Fruit fly (Drosophila melanogaster) whole organism, embryonic: Measurements from ENCODE around the gene HemK2.
A peak's percentile ranks its signal among the peaks of the same experiment; 100 is the strongest.

Experiments
- Atf-2 ChIP-seq: fragments of 200-800 bp; sonication (Bioruptor generic); optimal IDR thresholded peaks from 2 replicates; lab custom pipeline; 2016; ENCODE audit warnings: missing biosample characterization, missing genetic modification characterization
- CG10366 ChIP-seq: fragments of 200-800 bp; sonication (Bioruptor generic); IDR thresholded peaks from 2 replicates; pipeline ENCODE4 v1.3.6; 2022; ENCODE audit warnings: missing biosample characterization, missing genetic modification characterization
- CG10654 ChIP-seq: fragments of 200-800 bp; sonication (Bioruptor generic); optimal IDR thresholded peaks from 2 replicates; lab custom pipeline; 2016; ENCODE audit warnings: missing biosample characterization, missing genetic modification characterization
- CG1233 ChIP-seq: fragments of 200-800 bp; sonication (Bioruptor generic); optimal IDR thresholded peaks from 4 replicates; lab custom pipeline; 2018; ENCODE audit warnings: missing biosample characterization, mild to moderate bottlenecking, missing genetic modification characterization
- CG13775 ChIP-seq: fragments of 200-800 bp; sonication (Bioruptor generic); optimal IDR thresholded peaks from 3 replicates; lab custom pipeline; 2017; ENCODE audit warnings: missing biosample characterization, mild to moderate bottlenecking, missing genetic modification characterization
- CG14014 ChIP-seq: fragments of 200-800 bp; sonication (Bioruptor generic); IDR thresholded peaks from 2 replicates; pipeline ENCODE4 v1.3.6; 2022; ENCODE audit warnings: missing biosample characterization, missing genetic modification characterization
- CG14441 ChIP-seq: fragments of 200-800 bp; sonication (Bioruptor generic); IDR thresholded peaks from 2 replicates; pipeline ENCODE4 v1.3.6; 2022; ENCODE audit warnings: missing biosample characterization, missing genetic modification characterization
- CG14965 ChIP-seq: fragments of 200-800 bp; sonication (Bioruptor generic); optimal IDR thresholded peaks from 2 replicates; lab custom pipeline; 2016; ENCODE audit warnings: missing biosample characterization, missing genetic modification characterization, borderline replicate concordance
- CG15479 ChIP-seq: fragments of 200-800 bp; sonication (Bioruptor generic); optimal IDR thresholded peaks from 3 replicates; lab custom pipeline; 2019; ENCODE audit warnings: missing biosample characterization, mild to moderate bottlenecking, missing genetic modification characterization, moderate library complexity
- CG16813 ChIP-seq: fragments of 200-800 bp; sonication (Bioruptor generic); IDR thresholded peaks from 3 replicates; pipeline ENCODE4 v1.3.6; 2022; ENCODE audit warnings: missing biosample characterization, missing genetic modification characterization; ENCODE audit not compliant: partially characterized antibody
- CG18262 ChIP-seq: fragments of 200-800 bp; optimal IDR thresholded peaks from 3 replicates; lab custom pipeline; 2019; ENCODE audit warnings: missing biosample characterization, mild to moderate bottlenecking, missing genetic modification characterization, moderate library complexity
- CG3995 ChIP-seq: fragments of 200-800 bp; sonication (Bioruptor generic); optimal IDR thresholded peaks from 3 replicates; lab custom pipeline; 2016; ENCODE audit warnings: missing biosample characterization, missing genetic modification characterization
- CG42726 ChIP-seq: fragments of 200-800 bp; sonication (Bioruptor generic); IDR thresholded peaks from 2 replicates; pipeline ENCODE4 v1.3.6; 2022; ENCODE audit warnings: missing biosample characterization, missing genetic modification characterization; ENCODE audit not compliant: partially characterized antibody
- CG4328 ChIP-seq: fragments of 200-800 bp; sonication (Bioruptor generic); optimal IDR thresholded peaks from 3 replicates; lab custom pipeline; 2017; ENCODE audit warnings: missing biosample characterization, missing genetic modification reagents, missing genetic modification characterization
- CG4404 ChIP-seq: fragments of 200-800 bp; sonication (Bioruptor generic); IDR thresholded peaks from 2 replicates; pipeline ENCODE4 v1.3.6; 2022; ENCODE audit warnings: missing biosample characterization, missing genetic modification characterization
- CG6175 ChIP-seq: fragments of 200-800 bp; sonication (Bioruptor generic); IDR thresholded peaks from 3 replicates; pipeline ENCODE4 v1.3.6; 2022; ENCODE audit warnings: missing biosample characterization, missing genetic modification characterization
- CG6854 ChIP-seq: fragments of 200-800 bp; sonication (Bioruptor generic); optimal IDR thresholded peaks from 3 replicates; lab custom pipeline; 2017; ENCODE audit warnings: missing biosample characterization, mild to moderate bottlenecking, missing genetic modification characterization
- CG8359 ChIP-seq: fragments of 200-800 bp; sonication (Bioruptor generic); optimal IDR thresholded peaks from 2 replicates; lab custom pipeline; 2017; ENCODE audit warnings: missing biosample characterization, mild to moderate bottlenecking, missing genetic modification characterization, borderline replicate concordance
- CG9817 ChIP-seq: fragments of 200-800 bp; sonication (Bioruptor generic); optimal IDR thresholded peaks from 2 replicates; lab custom pipeline; 2018; ENCODE audit warnings: missing biosample characterization, mild to moderate bottlenecking, missing genetic modification characterization, moderate library complexity
- CHES-1-like ChIP-seq: fragments of 200-800 bp; sonication (Bioruptor generic); optimal IDR thresholded peaks from 2 replicates; lab custom pipeline; 2016; ENCODE audit warnings: missing biosample characterization, missing genetic modification characterization
- Hr51 ChIP-seq, 2 experiments: fragments of 200-800 bp; sonication (Bioruptor generic); optimal IDR thresholded peaks; 2 replicates in 1 of 2; 3 replicates in 1 of 2; lab custom pipeline; 2016 to 2018; ENCODE audit warnings: missing biosample characterization in 2 of 2, missing genetic modification characterization in 2 of 2, mild to moderate bottlenecking in 1 of 2, moderate library complexity in 1 of 2
- Max ChIP-seq: fragments of 200-800 bp; sonication (Bioruptor generic); optimal IDR thresholded peaks from 2 replicates; lab custom pipeline; 2016; ENCODE audit warnings: missing biosample characterization, mild to moderate bottlenecking, missing genetic modification characterization
- Med ChIP-seq: fragments of 200-800 bp; sonication (Bioruptor generic); peaks from one replicate; lab custom pipeline; 2016; ENCODE audit warnings: missing biosample characterization, missing genetic modification characterization, mild to moderate bottlenecking, inconsistent platforms, moderate library complexity
- NC2β ChIP-seq: fragments of 200-800 bp; sonication (Bioruptor generic); optimal IDR thresholded peaks from 2 replicates; lab custom pipeline; 2016; ENCODE audit warnings: missing biosample characterization, missing genetic modification characterization
- NfI ChIP-seq: fragments of 200-800 bp; sonication (Bioruptor generic); optimal IDR thresholded peaks from 3 replicates; lab custom pipeline; 2018; ENCODE audit warnings: missing biosample characterization, mild to moderate bottlenecking, missing genetic modification characterization, moderate library complexity
- Pdp1 ChIP-seq, 2 experiments: fragments of 200-800 bp; sonication (Bioruptor generic); optimal IDR thresholded peaks; 3 replicates each; lab custom pipeline; 2016; ENCODE audit warnings: missing biosample characterization in 2 of 2, missing genetic modification characterization in 2 of 2, mild to moderate bottlenecking in 1 of 2, moderate library complexity in 1 of 2
- Ptx1 ChIP-seq: fragments of 200-800 bp; sonication (Bioruptor generic); IDR thresholded peaks from 2 replicates; pipeline ENCODE4 v1.3.6; 2022; ENCODE audit warnings: missing biosample characterization, missing genetic modification characterization
- Ravus ChIP-seq: fragments of 200-800 bp; sonication (Bioruptor generic); IDR thresholded peaks from 2 replicates; pipeline ENCODE4 v1.3.6; 2022; ENCODE audit warnings: missing biosample characterization, missing genetic modification characterization
- Rfx ChIP-seq: fragments of 200-800 bp; sonication (Bioruptor generic); IDR thresholded peaks from 2 replicates; pipeline ENCODE4 v1.3.6; 2022; ENCODE audit warnings: missing biosample characterization, missing genetic modification characterization
- ac ChIP-seq: fragments of 200-800 bp; sonication (Bioruptor generic); optimal IDR thresholded peaks from 3 replicates; lab custom pipeline; 2017; ENCODE audit warnings: missing biosample characterization, mild to moderate bottlenecking, missing genetic modification characterization
- caup ChIP-seq: fragments of 200-800 bp; sonication (Bioruptor generic); optimal IDR thresholded peaks from 3 replicates; lab custom pipeline; 2017; ENCODE audit warnings: missing biosample characterization, mild to moderate bottlenecking, missing genetic modification characterization, moderate library complexity; ENCODE audit not compliant: severe bottlenecking
- danr ChIP-seq: fragments of 200-800 bp; sonication (Bioruptor generic); IDR thresholded peaks from 2 replicates; pipeline ENCODE4 v1.3.6; 2022; ENCODE audit warnings: missing biosample characterization, missing genetic modification characterization
- exex ChIP-seq: fragments of 200-800 bp; sonication (Bioruptor generic); optimal IDR thresholded peaks from 4 replicates; lab custom pipeline; 2018; ENCODE audit warnings: missing biosample characterization, mild to moderate bottlenecking, missing genetic modification characterization, moderate library complexity
- fd3F ChIP-seq: fragments of 200-800 bp; sonication (Bioruptor generic); optimal IDR thresholded peaks from 2 replicates; lab custom pipeline; 2018; ENCODE audit warnings: missing biosample characterization, mild to moderate bottlenecking, missing genetic modification characterization, moderate library complexity
- fd96Cb ChIP-seq: fragments of 200-800 bp; sonication (Bioruptor generic); optimal IDR thresholded peaks from 2 replicates; lab custom pipeline; 2018; ENCODE audit warnings: missing biosample characterization, mild to moderate bottlenecking, missing genetic modification characterization, moderate library complexity
- fu2 ChIP-seq: fragments of 200-800 bp; sonication (Bioruptor generic); optimal IDR thresholded peaks from 2 replicates; lab custom pipeline; 2016; ENCODE audit warnings: missing biosample characterization, missing genetic modification characterization
- hkb ChIP-seq, 2 experiments: fragments of 200-800 bp in 1 of 2; fragments of >200 bp in 1 of 2; sonication (Bioruptor generic) in 1 of 2; IDR thresholded peaks in 1 of 2; optimal IDR thresholded peaks in 1 of 2; 2 replicates each; pipeline versions ENCODE4 v1.3.6 to Lab custom; 2017 to 2022; ENCODE audit warnings: missing biosample characterization in 1 of 2, missing genetic modification characterization in 1 of 2
- ken ChIP-seq: fragments of 200-800 bp; sonication (Bioruptor generic); IDR thresholded peaks from 3 replicates; pipeline ENCODE4 v1.3.6; 2022; ENCODE audit warnings: missing biosample characterization, missing genetic modification characterization
- knrl ChIP-seq: fragments of 200-800 bp; sonication (Bioruptor generic); IDR thresholded peaks from 3 replicates; pipeline ENCODE4 v1.3.6; 2022; ENCODE audit warnings: missing biosample characterization, missing genetic modification characterization; ENCODE audit not compliant: partially characterized antibody
- lbe ChIP-seq: fragments of 200-800 bp; sonication (Bioruptor generic); optimal IDR thresholded peaks from 2 replicates; lab custom pipeline; 2016; ENCODE audit warnings: missing biosample characterization, mild to moderate bottlenecking, missing genetic modification characterization
- mirr ChIP-seq: fragments of 200-800 bp; sonication (Bioruptor generic); optimal IDR thresholded peaks from 3 replicates; lab custom pipeline; 2018; ENCODE audit warnings: missing biosample characterization, mild to moderate bottlenecking, missing genetic modification characterization
- run ChIP-seq: fragments of 200-800 bp; sonication (Bioruptor generic); optimal IDR thresholded peaks from 3 replicates; lab custom pipeline; 2018; ENCODE audit warnings: missing biosample characterization, mild to moderate bottlenecking, missing genetic modification characterization
- scrt ChIP-seq: fragments of 200-800 bp; sonication (Bioruptor generic); optimal IDR thresholded peaks from 2 replicates; lab custom pipeline; 2018; ENCODE audit warnings: missing biosample characterization, mild to moderate bottlenecking, missing genetic modification characterization, moderate library complexity
- sima ChIP-seq: fragments of 200-800 bp; sonication (Bioruptor generic); optimal IDR thresholded peaks from 2 replicates; lab custom pipeline; 2016; ENCODE audit warnings: missing biosample characterization, missing genetic modification characterization
- slp2 ChIP-seq: fragments of 200-800 bp; sonication (Bioruptor generic); optimal IDR thresholded peaks from 2 replicates; lab custom pipeline; 2016; ENCODE audit warnings: missing biosample characterization, missing genetic modification characterization
- sna ChIP-seq: fragments of 200-800 bp; sonication (Bioruptor generic); IDR thresholded peaks from 2 replicates; pipeline ENCODE4 v1.3.6; 2022; ENCODE audit warnings: missing biosample characterization, missing genetic modification characterization; ENCODE audit not compliant: partially characterized antibody
- sob ChIP-seq: fragments of 200-800 bp; sonication (Bioruptor generic); IDR thresholded peaks from 2 replicates; pipeline ENCODE4 v1.3.6; 2022; ENCODE audit warnings: missing biosample characterization, missing genetic modification characterization

The HemK2 gene

dm6 chr2L:2752460-2753411 is 6.7 kb downstream of the HemK2 start, which contains the start of gene Pgk (continued):
- peak; percentile 84 for TF ChIP-seq NC2β
- TF ChIP-seq CG10654 (GFP tag; lab: Kevin White, UChicago), result peak; percentile 2
- TF ChIP-seq CG3995 (GFP tag; lab: Kevin White, UChicago), result no peak
- TF ChIP-seq Max (GFP tag; lab: Kevin White, UChicago), result no peak
- no peak for TF ChIP-seq fd96Cb (tag; lab: Kevin White, UChicago)
- no peak for TF ChIP-seq ken (GFP tag; lab: Robert Waterston, UW)
- TF ChIP-seq scrt (GFP tag; lab: Kevin White, UChicago), result peak; percentile 61
- TF ChIP-seq sob (GFP tag; lab: Robert Waterston, UW), result no peak
- TF ChIP-seq Atf-2 (GFP tag; lab: Kevin White, UChicago), result no peak
- peak; percentile 98 for TF ChIP-seq CG15479 (GFP tag; lab: Kevin White, UChicago)
- peak; percentile 37 for TF ChIP-seq ac
- TF ChIP-seq Ravus (GFP tag; lab: Robert Waterston, UW), result no peak
- TF ChIP-seq CG4404 (GFP tag; lab: Robert Waterston, UW), result no peak
- no peak for TF ChIP-seq CG14014 (GFP tag; lab: Robert Waterston, UW)
- peak; percentile 3 for TF ChIP-seq NfI (GFP tag; lab: Kevin White, UChicago)
- TF ChIP-seq CHES-1-like (GFP tag; lab: Kevin White, UChicago), result no peak
- TF ChIP-seq Pdp1 (GFP tag; optimal IDR thresholded peaks at IDR 0.05; lab: Kevin White, UChicago), result peak in 1 of 2 experiments; percentile 65
- no peak for TF ChIP-seq fu2 (GFP tag; lab: Kevin White, UChicago)
- TF ChIP-seq CG10366 (GFP tag; lab: Robert Waterston, UW), result no peak
- no peak for TF ChIP-seq CG8359 (GFP tag; lab: Kevin White, UChicago)
- no peak for TF ChIP-seq fd3F
- no peak for TF ChIP-seq CG16813 (GFP tag; lab: Robert Waterston, UW)
- TF ChIP-seq Ptx1 (GFP tag; lab: Robert Waterston, UW), result no peak
- no peak for TF ChIP-seq mirr
- no peak for TF ChIP-seq CG6175 (GFP tag; lab: Robert Waterston, UW)
- TF ChIP-seq CG14965 (GFP tag; lab: Kevin White, UChicago), result no peak
- TF ChIP-seq hkb (optimal IDR thresholded peaks at IDR 0.05; lab: Kevin White, UChicago), result peak; percentile 54
- TF ChIP-seq hkb (GFP tag; IDR thresholded peaks at IDR 0.05; lab: Robert Waterston, UW), result no peak
- TF ChIP-seq CG6854 (GFP tag; lab: Kevin White, UChicago), result peak; percentile 80
- peak; percentile 65 for TF ChIP-seq exex (tag; lab: Kevin White, UChicago)
- no peak for TF ChIP-seq CG42726 (GFP tag; lab: Robert Waterston, UW)
- TF ChIP-seq knrl (GFP tag; lab: Robert Waterston, UW), result no peak
- TF ChIP-seq CG9817 (tag; lab: Kevin White, UChicago), result peak; percentile 16
- TF ChIP-seq Med (GFP tag; lab: Kevin White, UChicago), result peak; percentile 88
- TF ChIP-seq CG1233 (GFP tag; lab: Kevin White, UChicago), result peak; percentile 19
- TF ChIP-seq caup (GFP tag; lab: Kevin White, UChicago), result peak; percentile 51
- no peak for TF ChIP-seq sna
- no peak for TF ChIP-seq sima (GFP tag; lab: Kevin White, UChicago)
- TF ChIP-seq lbe, result peak; percentile 84
- peak; percentile 70 for TF ChIP-seq CG4328 (GFP tag; lab: Kevin White, UChicago)
- no peak for TF ChIP-seq Rfx (GFP tag; lab: Robert Waterston, UW)
- peak; percentile 75 for TF ChIP-seq run (tag; lab: Kevin White, UChicago)
- TF ChIP-seq Hr51 (GFP tag; optimal IDR thresholded peaks at IDR 0.05; lab: Kevin White, UChicago), result peak; percentile 53 to 62
- peak; percentile 20 for TF ChIP-seq CG13775
- no peak for TF ChIP-seq danr (GFP tag; lab: Robert Waterston, UW)
- no peak for TF ChIP-seq CG14441 (GFP tag; lab: Robert Waterston, UW)
- TF ChIP-seq slp2 (GFP tag; lab: Kevin White, UChicago), result no peak
- TF ChIP-seq CG18262 (tag; lab: Kevin White, UChicago), result peak; percentile 36
